Worm (Caenorhabditis elegans): ENCODE measurements around the gene fbxa-136.

ce11 chrV:17485078-17485477, 35.8 kb upstream of the fbxa-136 start, which contains the start of gene srh-111:
- TF ChIP-seq sea-2 (GFP tag; optimal IDR thresholded peaks at IDR 0.05) = no peak
- TF ChIP-seq aly-2 (tag; optimal IDR thresholded peaks at IDR 0.05) = no peak

All from whole organism, L3 larva.